Worm (Caenorhabditis elegans) whole organism, L2 larva: ENCODE measurements around the gene lir-3.

Experiments used
- C34F6.9 ChIP-seq: fragments of 150-350 bp; optimal IDR thresholded peaks from 2 replicates; lab custom pipeline; 2014; ENCODE audit warnings: missing biosample characterization, missing genetic modification characterization
- F13H6.1 ChIP-seq: sonication (generic microtip); optimal IDR thresholded peaks from 2 replicates; lab custom pipeline; 2016; ENCODE audit warnings: missing genetic modification characterization, missing compliant biosample characterization
- R02D3.7 ChIP-seq: fragments of 150-350 bp; optimal IDR thresholded peaks from 2 replicates; lab custom pipeline; 2014; ENCODE audit warnings: missing biosample characterization, missing genetic modification characterization
- Y55F3AM.14 ChIP-seq: fragments of 200-800 bp; sonication (Bioruptor generic); optimal IDR thresholded peaks from 2 replicates; lab custom pipeline; 2018; ENCODE audit warnings: mild to moderate bottlenecking, missing genetic modification characterization, missing compliant biosample characterization
- ZK546.5 ChIP-seq: sonication (generic microtip); optimal IDR thresholded peaks from 2 replicates; lab custom pipeline; 2017; ENCODE audit warnings: missing biosample characterization, missing genetic modification characterization
- aly-2 ChIP-seq: fragments of 150-350 bp; optimal IDR thresholded peaks from 2 replicates; lab custom pipeline; 2014; ENCODE audit warnings: missing biosample characterization, missing genetic modification characterization
- blmp-1 ChIP-seq: sonication (generic microtip); optimal IDR thresholded peaks from 2 replicates; lab custom pipeline; 2017; ENCODE audit warnings: missing genetic modification characterization, mild to moderate bottlenecking, missing compliant biosample characterization, antibody characterized with exemption, moderate library complexity; ENCODE audit not compliant: insufficient read depth
- ceh-16 ChIP-seq: fragments of 150-350 bp; optimal IDR thresholded peaks from 2 replicates; lab custom pipeline; 2014; ENCODE audit warnings: missing biosample characterization, missing genetic modification characterization
- ceh-82 ChIP-seq: fragments of 150-350 bp; optimal IDR thresholded peaks from 2 replicates; lab custom pipeline; 2014; ENCODE audit warnings: missing biosample characterization, missing genetic modification characterization
- crh-2 ChIP-seq: sonication (generic microtip); optimal IDR thresholded peaks from 2 replicates; lab custom pipeline; 2017; ENCODE audit warnings: missing biosample characterization, missing genetic modification characterization
- egl-27 ChIP-seq: sonication (generic microtip); optimal IDR thresholded peaks from 3 replicates; lab custom pipeline; 2017; ENCODE audit warnings: missing biosample characterization, missing genetic modification reagents, missing genetic modification characterization
- elt-1 ChIP-seq: fragments of 150-350 bp; optimal IDR thresholded peaks from 2 replicates; lab custom pipeline; 2014; ENCODE audit warnings: missing biosample characterization, missing genetic modification characterization
- elt-3 ChIP-seq: sonication (generic microtip); optimal IDR thresholded peaks from 2 replicates; lab custom pipeline; 2017; ENCODE audit warnings: missing biosample characterization, missing genetic modification characterization
- fos-1 ChIP-seq: fragments of 150-350 bp; optimal IDR thresholded peaks from 2 replicates; lab custom pipeline; 2014; ENCODE audit warnings: missing biosample characterization, missing genetic modification characterization
- gmeb-1 ChIP-seq: fragments of 150-350 bp; optimal IDR thresholded peaks from 2 replicates; lab custom pipeline; 2014; ENCODE audit warnings: missing biosample characterization, missing genetic modification characterization
- lin-11 ChIP-seq: fragments of 150-350 bp; sonication (generic microtip); optimal IDR thresholded peaks from 2 replicates; lab custom pipeline; 2014; ENCODE audit warnings: missing biosample characterization, missing genetic modification characterization, inconsistent platforms, mixed read lengths
- lin-13 ChIP-seq: fragments of 150-350 bp; optimal IDR thresholded peaks from 2 replicates; lab custom pipeline; 2014; ENCODE audit warnings: missing biosample characterization, missing genetic modification reagents, missing genetic modification characterization
- lin-39 ChIP-seq: fragments of 150-350 bp; optimal IDR thresholded peaks from 2 replicates; lab custom pipeline; 2014; ENCODE audit warnings: missing biosample characterization, missing genetic modification reagents, missing genetic modification characterization
- lsy-2 ChIP-seq, 2 experiments: fragments of 150-350 bp in 1 of 2; sonication (generic microtip) in 1 of 2; optimal IDR thresholded peaks; 2 replicates each; lab custom pipeline; 2014 to 2017; ENCODE audit warnings: missing biosample characterization in 2 of 2, missing genetic modification characterization in 2 of 2
- mab-5 ChIP-seq: fragments of 150-350 bp; optimal IDR thresholded peaks from 2 replicates; lab custom pipeline; 2014; ENCODE audit warnings: missing biosample characterization, missing genetic modification characterization
- mbf-1 ChIP-seq: sonication (generic microtip); optimal IDR thresholded peaks from 2 replicates; lab custom pipeline; 2017; ENCODE audit warnings: missing biosample characterization, missing genetic modification characterization
- mdl-1 ChIP-seq, 2 experiments: fragments of 150-350 bp in 1 of 2; sonication (generic microtip) in 1 of 2; optimal IDR thresholded peaks; 2 replicates each; lab custom pipeline; 2017; ENCODE audit warnings: missing biosample characterization in 2 of 2, missing genetic modification characterization in 2 of 2
- nhr-10 ChIP-seq: sonication (generic microtip); optimal IDR thresholded peaks from 2 replicates; lab custom pipeline; 2017; ENCODE audit warnings: missing biosample characterization, missing genetic modification characterization
- nhr-12 ChIP-seq: fragments of 150-350 bp; optimal IDR thresholded peaks from 2 replicates; lab custom pipeline; 2014; ENCODE audit warnings: missing biosample characterization, missing genetic modification characterization
- nhr-129 ChIP-seq: fragments of 150-350 bp; optimal IDR thresholded peaks from 2 replicates; lab custom pipeline; 2014; ENCODE audit warnings: missing biosample characterization, missing genetic modification characterization
- nhr-21 ChIP-seq: fragments of 150-350 bp; optimal IDR thresholded peaks from 2 replicates; lab custom pipeline; 2014; ENCODE audit warnings: missing biosample characterization, missing genetic modification characterization
- nhr-23 ChIP-seq: fragments of 150-350 bp; optimal IDR thresholded peaks from 2 replicates; lab custom pipeline; 2014; ENCODE audit warnings: missing biosample characterization, missing genetic modification reagents, missing genetic modification characterization
- nhr-237 ChIP-seq: fragments of 150-350 bp; optimal IDR thresholded peaks from 2 replicates; lab custom pipeline; 2014; ENCODE audit warnings: missing biosample characterization, missing genetic modification characterization
- nhr-6 ChIP-seq: fragments of 150-350 bp; optimal IDR thresholded peaks from 2 replicates; lab custom pipeline; 2014; ENCODE audit warnings: missing biosample characterization, missing genetic modification characterization
- peb-1 ChIP-seq: fragments of 150-350 bp; optimal IDR thresholded peaks from 2 replicates; lab custom pipeline; 2014; ENCODE audit warnings: missing biosample characterization, missing genetic modification characterization
- skn-1 ChIP-seq: sonication (generic microtip); optimal IDR thresholded peaks from 2 replicates; lab custom pipeline; 2017; ENCODE audit warnings: missing biosample characterization, missing genetic modification characterization
- sma-3 ChIP-seq: sonication (generic microtip); optimal IDR thresholded peaks from 2 replicates; lab custom pipeline; 2016; ENCODE audit warnings: missing genetic modification reagents, missing genetic modification characterization, missing compliant biosample characterization
- sma-9 ChIP-seq, 2 experiments: fragments of 150-350 bp in 1 of 2; sonication (generic microtip) in 1 of 2; optimal IDR thresholded peaks; 2 replicates each; lab custom pipeline; 2014 to 2016; ENCODE audit warnings: missing genetic modification characterization in 2 of 2, mild to moderate bottlenecking in 1 of 2, missing biosample characterization in 1 of 2, missing compliant biosample characterization in 1 of 2, missing genetic modification reagents in 1 of 2, moderate library complexity in 1 of 2
- snpc-4 ChIP-seq: fragments of 150-350 bp; optimal IDR thresholded peaks from 2 replicates; lab custom pipeline; 2014; ENCODE audit warnings: missing biosample characterization, missing genetic modification characterization
- unc-39 ChIP-seq: fragments of 150-350 bp; optimal IDR thresholded peaks from 2 replicates; lab custom pipeline; 2014; ENCODE audit warnings: missing biosample characterization, missing genetic modification characterization
- unc-55 ChIP-seq: fragments of 150-350 bp; sonication (generic microtip); optimal IDR thresholded peaks from 3 replicates; lab custom pipeline; 2014; ENCODE audit warnings: missing biosample characterization, missing genetic modification reagents, missing genetic modification characterization
- zag-1 ChIP-seq: fragments of 150-350 bp; optimal IDR thresholded peaks from 2 replicates; lab custom pipeline; 2014; ENCODE audit warnings: missing biosample characterization, missing genetic modification characterization
- ztf-1 ChIP-seq: fragments of 200-800 bp; sonication (Bioruptor generic); conservative IDR thresholded peaks from 2 replicates; pipeline ENCODE4 v1.3.6; 2022; ENCODE audit warnings: missing genetic modification characterization, missing compliant biosample characterization
- ztf-4 ChIP-seq: fragments of 150-350 bp; optimal IDR thresholded peaks from 2 replicates; lab custom pipeline; 2014; ENCODE audit warnings: missing biosample characterization, missing genetic modification characterization

Gene lir-3

DNA sequence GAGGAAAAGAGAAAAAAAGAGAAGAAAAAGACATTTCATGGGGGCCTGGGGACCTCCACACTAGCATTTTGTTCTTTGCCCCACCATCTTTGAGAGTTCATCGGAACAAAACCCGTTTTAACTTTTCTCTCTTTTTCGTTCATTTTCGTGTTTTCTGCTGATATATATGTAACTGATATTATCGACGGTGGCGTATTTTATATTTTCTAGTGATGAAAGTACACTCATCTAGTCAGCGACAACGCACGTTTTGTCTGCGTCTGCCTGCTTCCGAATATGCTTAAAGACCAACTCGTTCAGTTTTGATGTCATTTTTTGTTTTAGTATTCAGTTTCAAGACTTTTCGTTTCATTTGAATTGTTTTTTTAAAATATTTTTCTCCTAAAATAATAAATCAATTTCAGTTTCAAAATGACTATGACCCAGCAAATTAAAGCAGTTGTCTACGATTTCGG lies 3.3 kb downstream of the lir-3 start, which contains the start of gene bigr-1:
TSS of gene bigr-1 (plus strand) at position 405 of the 455 bp plus-strand sequence.
- TF ChIP-seq ztf-4 (no peak), gmeb-1 (tag; lab: Kevin White, UChicago) (peak; percentile 27), F13H6.1 (tag; lab: Kevin White, UChicago) (peak; percentile 3), R02D3.7 (tag; lab: Kevin White, UChicago) (no peak), elt-3 (no peak), sma-9 (GFP tag; optimal IDR thresholded peaks at IDR 0.05; lab: Kevin White, UChicago) (peak; percentile 83), sma-9 (tag; optimal IDR thresholded peaks at IDR 0.05; lab: Kevin White, UChicago) (no peak), crh-2 (tag; lab: Kevin White, UChicago) (peak; percentile 57), fos-1 (tag; lab: Kevin White, UChicago) (peak; percentile 44), snpc-4 (tag; lab: Kevin White, UChicago) (no peak), nhr-21 (tag; lab: Kevin White, UChicago) (peak; percentile 26), nhr-129 (peak; percentile 4), unc-39 (tag; lab: Kevin White, UChicago) (no peak), mdl-1 (tag; optimal IDR thresholded peaks at IDR 0.05; lab: Kevin White, UChicago) (peak in 1 of 2 experiments; percentile 9)

DNA sequence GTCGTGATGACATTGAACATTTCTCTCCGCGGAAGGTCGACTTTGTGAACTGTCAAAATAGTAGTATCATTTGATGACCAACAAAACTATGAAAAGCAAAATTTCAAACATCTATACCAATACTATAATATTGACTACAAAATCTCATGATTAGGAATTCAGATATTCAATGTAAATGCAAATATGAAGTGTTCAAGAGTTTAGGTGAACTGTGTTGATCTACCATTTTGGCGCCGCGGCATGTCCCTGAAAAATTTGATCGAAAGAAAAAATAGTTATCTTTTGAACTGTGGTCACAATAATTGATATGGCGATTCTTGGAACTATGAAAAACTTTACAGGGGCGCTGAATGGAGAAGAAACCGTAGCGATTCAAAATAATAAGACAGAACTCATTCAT lies 5.9 kb downstream of the lir-3 start:
- TF ChIP-seq lin-11 (tag; lab: Kevin White, UChicago) (no peak), nhr-21 (tag; lab: Kevin White, UChicago) (no peak), ceh-82 (tag; lab: Kevin White, UChicago) (no peak), crh-2 (tag; lab: Kevin White, UChicago) (no peak), peb-1 (tag; lab: Kevin White, UChicago) (no peak), unc-39 (tag; lab: Kevin White, UChicago) (no peak), snpc-4 (tag; lab: Kevin White, UChicago) (no peak), R02D3.7 (tag; lab: Kevin White, UChicago) (no peak), C34F6.9 (tag; lab: Kevin White, UChicago) (no peak)

DNA sequence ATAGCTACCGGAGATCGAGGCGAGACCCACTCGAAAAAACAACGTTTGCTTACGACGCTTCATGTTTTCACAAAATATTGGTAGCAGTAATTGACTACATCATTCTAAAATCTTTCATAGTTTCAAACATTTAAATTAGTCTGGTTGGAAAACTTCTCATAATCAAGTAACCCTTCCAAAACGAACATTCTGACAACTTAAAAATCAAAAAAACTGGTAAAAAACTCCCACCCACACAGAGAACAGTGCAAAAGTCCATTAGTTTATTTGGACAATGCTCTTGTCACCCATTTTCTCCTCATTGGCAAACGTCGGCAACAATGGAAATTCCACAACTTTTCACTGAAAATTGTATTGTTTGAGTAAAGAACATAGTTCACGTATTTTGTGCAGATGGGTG lies 7.2 kb downstream of the lir-3 start, which contains the start of gene F37H8.6:
TSS of gene F37H8.6 (minus strand) at position 101 of the 400 bp plus-strand sequence.
- no peak for TF ChIP-seq ceh-82 (tag; lab: Kevin White, UChicago)
- no peak for TF ChIP-seq sma-9 (GFP tag; optimal IDR thresholded peaks at IDR 0.05; lab: Kevin White, UChicago)
- TF ChIP-seq sma-9 (tag; optimal IDR thresholded peaks at IDR 0.05; lab: Kevin White, UChicago), result no peak
- no peak for TF ChIP-seq unc-55 (GFP tag; lab: Kevin White, UChicago)
- TF ChIP-seq blmp-1 (tag; lab: Kevin White, UChicago), result no peak
- TF ChIP-seq elt-1 (tag; lab: Kevin White, UChicago), result no peak
- no peak for TF ChIP-seq lin-13 (GFP tag; lab: Kevin White, UChicago)
- no peak for TF ChIP-seq elt-3
- TF ChIP-seq gmeb-1 (tag; lab: Kevin White, UChicago), result no peak
- TF ChIP-seq nhr-6, result no peak
- TF ChIP-seq ztf-1 (GFP tag; lab: Robert Waterston, UW), result no peak
- no peak for TF ChIP-seq mab-5 (tag; lab: Kevin White, UChicago)
- TF ChIP-seq nhr-129, result no peak
- TF ChIP-seq sma-3 (GFP tag; lab: Kevin White, UChicago), result no peak
- TF ChIP-seq ceh-16, result no peak
- TF ChIP-seq peb-1 (tag; lab: Kevin White, UChicago), result no peak
- no peak for TF ChIP-seq zag-1
- no peak for TF ChIP-seq egl-27 (tag; lab: Kevin White, UChicago)
- no peak for TF ChIP-seq ztf-4
- TF ChIP-seq fos-1 (tag; lab: Kevin White, UChicago), result no peak
- TF ChIP-seq, all 48 proteins: peak for 0

DNA sequence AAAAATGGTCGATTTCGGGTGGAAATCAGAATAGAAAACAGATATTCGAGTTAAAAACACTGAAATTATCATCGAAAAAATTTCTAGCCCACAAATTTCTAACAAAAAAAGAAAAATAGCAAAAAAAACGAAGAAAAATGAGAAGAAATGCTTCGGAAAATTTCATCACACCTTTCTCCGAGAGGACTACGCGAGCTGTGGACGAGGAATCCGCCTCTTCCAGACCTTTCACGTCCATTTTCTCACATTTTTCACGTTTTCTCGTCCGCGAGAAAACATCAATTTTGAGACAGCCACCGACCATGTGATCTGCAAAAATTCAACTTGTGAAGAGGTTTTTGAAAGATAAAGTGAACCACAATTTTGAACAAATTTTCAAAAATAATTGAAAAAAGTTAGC lies 8.2 kb downstream of the lir-3 start:
- TF ChIP-seq aly-2 (tag; lab: Kevin White, UChicago) (no peak), ZK546.5 (tag; lab: Kevin White, UChicago) (no peak), lin-13 (GFP tag; lab: Kevin White, UChicago) (no peak), blmp-1 (tag; lab: Kevin White, UChicago) (no peak), nhr-12 (no peak), nhr-21 (tag; lab: Kevin White, UChicago) (no peak), mdl-1 (tag; optimal IDR thresholded peaks at IDR 0.05; lab: Kevin White, UChicago) (no peak), elt-3 (no peak), gmeb-1 (tag; lab: Kevin White, UChicago) (no peak), C34F6.9 (tag; lab: Kevin White, UChicago) (peak; percentile 6), Y55F3AM.14 (no peak), nhr-23 (tag; lab: Kevin White, UChicago) (no peak), nhr-10 (tag; lab: Kevin White, UChicago) (no peak), mbf-1 (tag; lab: Kevin White, UChicago) (no peak), lin-39 (tag; lab: Kevin White, UChicago) (no peak), unc-39 (tag; lab: Kevin White, UChicago) (no peak), ztf-4 (no peak), ztf-1 (GFP tag; lab: Robert Waterston, UW) (no peak), unc-55 (GFP tag; lab: Kevin White, UChicago) (peak; percentile 15), ceh-82 (tag; lab: Kevin White, UChicago) (no peak), R02D3.7 (tag; lab: Kevin White, UChicago) (no peak), egl-27 (tag; lab: Kevin White, UChicago) (no peak), skn-1 (tag; lab: Kevin White, UChicago) (no peak), nhr-237 (tag; lab: Kevin White, UChicago) (no peak), sma-3 (GFP tag; lab: Kevin White, UChicago) (no peak), lsy-2 (tag; optimal IDR thresholded peaks at IDR 0.05; lab: Kevin White, UChicago) (peak in 1 of 2 experiments; percentile 35)
- TF ChIP-seq, all 48 proteins: peak for 3
